Worm (Caenorhabditis elegans) whole organism, young adult: Measurements from ENCODE around the gene col-162.

Experiments used
- B0035.1 ChIP-seq: sonication (generic microtip); optimal IDR thresholded peaks from 2 replicates; lab custom pipeline; 2016; ENCODE audit warnings: missing genetic modification characterization, mild to moderate bottlenecking, missing compliant biosample characterization, missing genotype, missing genetic modification reagents
- B0336.3 ChIP-seq: fragments of 200-800 bp; sonication (Bioruptor generic); IDR thresholded peaks from 2 replicates; pipeline ENCODE4 v1.3.6; 2022; ENCODE audit warnings: missing genetic modification characterization, missing compliant biosample characterization
- F37B4.10 ChIP-seq: fragments of 200-800 bp; sonication (Bioruptor generic); IDR thresholded peaks from 2 replicates; pipeline ENCODE4 v1.3.6; 2022; ENCODE audit warnings: missing genetic modification characterization, missing compliant biosample characterization
- F39B2.1 ChIP-seq: fragments of 200-800 bp; sonication (Bioruptor generic); IDR thresholded peaks from 2 replicates; pipeline ENCODE4 v1.3.6; 2022; ENCODE audit warnings: missing genetic modification reagents, missing genetic modification characterization, missing compliant biosample characterization
- F52B5.7 ChIP-seq: sonication (generic microtip); optimal IDR thresholded peaks from 2 replicates; lab custom pipeline; 2016; ENCODE audit warnings: mild to moderate bottlenecking, missing genetic modification characterization, missing compliant biosample characterization
- F57A8.1 ChIP-seq: fragments of 200-800 bp; sonication (Bioruptor generic); optimal IDR thresholded peaks from 2 replicates; lab custom pipeline; 2018; ENCODE audit warnings: mild to moderate bottlenecking, missing genetic modification characterization, moderate library complexity, missing compliant biosample characterization
- F57C9.4 ChIP-seq: sonication (generic microtip); optimal IDR thresholded peaks from 2 replicates; lab custom pipeline; 2017; ENCODE audit warnings: mild to moderate bottlenecking, missing genetic modification characterization, missing compliant biosample characterization
- T07F8.4 ChIP-seq: sonication (generic microtip); optimal IDR thresholded peaks from 2 replicates; lab custom pipeline; 2016; ENCODE audit warnings: mild to moderate bottlenecking, missing genetic modification characterization, moderate library complexity, missing compliant biosample characterization
- Y56A3A.18 ChIP-seq: fragments of 200-800 bp; sonication (Bioruptor generic); IDR thresholded peaks from 2 replicates; pipeline ENCODE4 v1.3.6; 2022; ENCODE audit warnings: missing genetic modification reagents, missing genetic modification characterization, missing compliant biosample characterization
- ZK185.1 ChIP-seq: sonication (generic microtip); optimal IDR thresholded peaks from 2 replicates; lab custom pipeline; 2016; ENCODE audit warnings: mild to moderate bottlenecking, missing genetic modification characterization, missing compliant biosample characterization; ENCODE audit not compliant: poor library complexity, severe bottlenecking
- ama-1 ChIP-seq, 3 experiments: fragments of 150-350 bp in 1 of 3; sonication (generic microtip) in 2 of 3; optimal IDR thresholded peaks; 2 replicates each; lab custom pipeline; 2014 to 2018; ENCODE audit warnings: missing biosample characterization in 2 of 3, missing genetic modification characterization in 2 of 3, missing genetic modification reagents in 2 of 3
- attf-3 ChIP-seq: fragments of 200-800 bp; sonication (Bioruptor generic); conservative IDR thresholded peaks from 2 replicates; pipeline ENCODE4 v1.3.6; 2022; ENCODE audit warnings: missing genetic modification reagents, missing genetic modification characterization, missing compliant biosample characterization
- attf-5 ChIP-seq: fragments of 200-800 bp; sonication (Bioruptor generic); optimal IDR thresholded peaks from 2 replicates; lab custom pipeline; 2018; ENCODE audit warnings: mild to moderate bottlenecking, missing genetic modification characterization, missing compliant biosample characterization
- attf-6 ChIP-seq: fragments of 200-800 bp; sonication (Bioruptor generic); IDR thresholded peaks from 2 replicates; pipeline ENCODE4 v1.3.6; 2022; ENCODE audit warnings: missing genetic modification reagents, missing genetic modification characterization, missing compliant biosample characterization
- ccch-3 ChIP-seq: fragments of 200-800 bp; sonication (Bioruptor generic); optimal IDR thresholded peaks from 2 replicates; lab custom pipeline; 2018; ENCODE audit warnings: mild to moderate bottlenecking, missing genetic modification characterization, missing compliant biosample characterization
- dpff-1 ChIP-seq: sonication (generic microtip); optimal IDR thresholded peaks from 2 replicates; lab custom pipeline; 2017; ENCODE audit warnings: mild to moderate bottlenecking, missing genetic modification characterization, missing compliant biosample characterization
- egl-18 ChIP-seq: fragments of 200-800 bp; sonication (Bioruptor generic); IDR thresholded peaks from 2 replicates; pipeline ENCODE4 v1.3.6; 2022; ENCODE audit warnings: missing genetic modification reagents, missing genetic modification characterization, missing compliant biosample characterization
- gei-17 ChIP-seq: fragments of 200-800 bp; sonication (Bioruptor generic); optimal IDR thresholded peaks from 2 replicates; lab custom pipeline; 2018; ENCODE audit warnings: mild to moderate bottlenecking, missing genetic modification characterization, missing compliant biosample characterization
- hlh-26 ChIP-seq: fragments of 200-800 bp; sonication (Bioruptor generic); conservative IDR thresholded peaks from 2 replicates; pipeline ENCODE4 v1.3.6; 2022; ENCODE audit warnings: missing genetic modification reagents, missing genetic modification characterization, missing compliant biosample characterization
- hmg-1.2 ChIP-seq: fragments of 200-800 bp; sonication (Bioruptor generic); IDR thresholded peaks from 2 replicates; pipeline ENCODE4 v1.3.6; 2022; ENCODE audit warnings: missing genetic modification reagents, missing genetic modification characterization, missing compliant biosample characterization
- let-526 ChIP-seq: fragments of 200-800 bp; sonication (Bioruptor generic); IDR thresholded peaks from 2 replicates; pipeline ENCODE4 v1.3.6; 2022; ENCODE audit warnings: missing genetic modification reagents, missing genetic modification characterization, missing compliant biosample characterization
- let-607 ChIP-seq, 2 experiments: fragments of 200-800 bp in 1 of 2; sonication (Bioruptor generic) in 1 of 2; sonication (generic microtip) in 1 of 2; optimal IDR thresholded peaks; 2 replicates each; lab custom pipeline; 2016 to 2018; ENCODE audit warnings: mild to moderate bottlenecking in 2 of 2, missing compliant biosample characterization in 2 of 2, missing genetic modification characterization in 2 of 2, moderate library complexity in 2 of 2, missing genotype in 1 of 2
- lin-26 ChIP-seq: fragments of 200-800 bp; sonication (Bioruptor generic); IDR thresholded peaks from 2 replicates; pipeline ENCODE4 v1.3.6; 2022; ENCODE audit warnings: missing genetic modification reagents, missing genetic modification characterization, missing compliant biosample characterization
- lin-54 ChIP-seq: fragments of 200-800 bp; sonication (Bioruptor generic); optimal IDR thresholded peaks from 2 replicates; lab custom pipeline; 2018; ENCODE audit warnings: mild to moderate bottlenecking, missing genetic modification characterization, missing compliant biosample characterization
- lsl-1 ChIP-seq: fragments of 200-800 bp; sonication (Bioruptor generic); optimal IDR thresholded peaks from 2 replicates; lab custom pipeline; 2018; ENCODE audit warnings: mild to moderate bottlenecking, missing genetic modification characterization, moderate library complexity, missing compliant biosample characterization
- mcd-1 ChIP-seq: fragments of 200-800 bp; sonication (Bioruptor generic); IDR thresholded peaks from 2 replicates; pipeline ENCODE4 v1.3.6; 2022; ENCODE audit warnings: missing genetic modification reagents, missing genetic modification characterization, missing compliant biosample characterization
- mxl-1 ChIP-seq: sonication (generic microtip); optimal IDR thresholded peaks from 2 replicates; lab custom pipeline; 2016; ENCODE audit warnings: missing genetic modification characterization, missing compliant biosample characterization
- nfya-1 ChIP-seq: sonication (generic microtip); optimal IDR thresholded peaks from 2 replicates; lab custom pipeline; 2017; ENCODE audit warnings: antibody characterized with exemption, missing compliant biosample characterization, missing genetic modification characterization, borderline replicate concordance; ENCODE audit not compliant: insufficient read depth
- nfyb-1 ChIP-seq: fragments of 200-800 bp; sonication (Bioruptor generic); IDR thresholded peaks from 2 replicates; pipeline ENCODE4 v1.3.6; 2022; ENCODE audit warnings: missing genetic modification reagents, missing genetic modification characterization, missing compliant biosample characterization
- pbrm-1 ChIP-seq: fragments of 200-800 bp; sonication (Bioruptor generic); IDR thresholded peaks from 2 replicates; pipeline ENCODE4 v1.3.6; 2022; ENCODE audit warnings: missing genetic modification reagents, missing genetic modification characterization, missing compliant biosample characterization
- pha-4 ChIP-seq: fragments of 150-350 bp; sonication (generic microtip); optimal IDR thresholded peaks from 2 replicates; lab custom pipeline; 2014; ENCODE audit warnings: missing biosample characterization, missing genetic modification reagents, missing genetic modification characterization
- rcor-1 ChIP-seq: fragments of 200-800 bp; sonication (Bioruptor generic); IDR thresholded peaks from 2 replicates; pipeline ENCODE4 v1.3.6; 2022; ENCODE audit warnings: missing genetic modification reagents, missing genetic modification characterization, missing compliant biosample characterization
- rec-8 ChIP-seq, 2 experiments: sonication (generic microtip); optimal IDR thresholded peaks; 2 replicates each; lab custom pipeline; 2016; ENCODE audit warnings: mild to moderate bottlenecking in 2 of 2, missing genetic modification characterization in 2 of 2, missing genetic modification reagents in 2 of 2, missing genotype in 2 of 2, missing biosample characterization in 1 of 2, missing compliant biosample characterization in 1 of 2, moderate library complexity in 1 of 2
- rpc-1 ChIP-seq, 2 experiments: fragments of 150-350 bp in 1 of 2; sonication (generic microtip) in 1 of 2; optimal IDR thresholded peaks; 2 replicates each; lab custom pipeline; 2014 to 2018; ENCODE audit warnings: missing biosample characterization in 1 of 2, missing genetic modification characterization in 1 of 2, missing genetic modification reagents in 1 of 2, missing genotype in 1 of 2
- sdz-38 ChIP-seq: sonication (generic microtip); optimal IDR thresholded peaks from 2 replicates; lab custom pipeline; 2016; ENCODE audit warnings: missing genotype, missing genetic modification characterization, missing compliant biosample characterization
- snpc-1.1 ChIP-seq: sonication (generic microtip); optimal IDR thresholded peaks from 2 replicates; lab custom pipeline; 2017; ENCODE audit warnings: missing genetic modification characterization, mild to moderate bottlenecking, missing compliant biosample characterization, antibody characterized with exemption, moderate library complexity, missing genotype, missing genetic modification reagents; ENCODE audit not compliant: insufficient read depth
- snpc-4 ChIP-seq, 5 experiments: fragments of 150-350 bp in 1 of 5; sonication (generic microtip) in 4 of 5; optimal IDR thresholded peaks; 2 replicates each; lab custom pipeline; 2014 to 2018; ENCODE audit warnings: missing genetic modification characterization in 5 of 5, missing biosample characterization in 3 of 5, antibody characterized with exemption in 2 of 5, mild to moderate bottlenecking in 2 of 5, missing compliant biosample characterization in 2 of 5, missing genotype in 2 of 5, moderate library complexity in 2 of 5, missing genetic modification reagents in 1 of 5
- somi-1 ChIP-seq: fragments of 200-800 bp; sonication (Bioruptor generic); optimal IDR thresholded peaks from 2 replicates; lab custom pipeline; 2018; ENCODE audit warnings: mild to moderate bottlenecking, missing genetic modification characterization, missing compliant biosample characterization
- ztf-25 ChIP-seq: fragments of 200-800 bp; sonication (Bioruptor generic); IDR thresholded peaks from 2 replicates; pipeline ENCODE4 v1.3.6; 2022; ENCODE audit warnings: missing genetic modification reagents, missing genetic modification characterization, missing compliant biosample characterization
- ztf-6 ChIP-seq: fragments of 200-800 bp; sonication (Bioruptor generic); IDR thresholded peaks from 2 replicates; pipeline ENCODE4 v1.3.6; 2022; ENCODE audit warnings: missing genetic modification reagents, missing genetic modification characterization, missing compliant biosample characterization

col-162 gene

DNA sequence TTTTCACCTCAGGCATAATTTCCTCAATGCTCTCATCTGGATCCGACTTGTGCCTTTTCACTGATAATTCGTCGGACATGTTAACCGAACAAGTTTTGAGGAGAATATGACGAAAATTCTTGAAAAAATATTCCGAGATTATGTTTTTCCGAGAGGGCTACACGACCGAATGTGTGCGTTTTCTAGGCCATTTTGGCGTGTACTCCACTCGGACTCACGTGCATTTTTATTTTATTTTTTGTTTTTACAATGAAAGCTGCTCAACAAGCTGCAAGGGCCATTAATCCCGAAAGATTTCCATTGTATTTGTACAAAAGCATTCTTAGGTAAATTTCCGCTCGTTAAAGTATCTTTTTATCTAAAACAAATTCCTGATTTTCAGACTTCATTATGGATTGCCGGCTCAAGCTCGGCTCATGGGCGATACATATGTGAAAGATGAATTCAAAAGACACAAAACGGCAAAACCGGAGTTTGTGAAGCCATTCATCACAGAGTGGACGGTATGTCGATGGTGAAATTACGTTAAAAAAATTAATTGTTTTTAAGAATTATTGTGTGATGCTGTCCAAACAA, 26.5 kb downstream of the col-162 start, which contains the start of the genes F25H9.6 and F25H9.7 (continued):
- TF ChIP-seq B0035.1 (tag; lab: Kevin White, UChicago), result peak; percentile 42
- TF ChIP-seq snpc-1.1 (tag; lab: Kevin White, UChicago), result no peak
- 0 out of 2 replicates have a peak, but pooled peaks have one; percentile 45 for TF ChIP-seq F39B2.1
- TF ChIP-seq nfyb-1 (GFP tag; lab: Robert Waterston, UW), result peak; percentile 81
- peak; percentile 82 for TF ChIP-seq mcd-1 (GFP tag; lab: Robert Waterston, UW)
- 0 out of 2 replicates have a peak, but pooled peaks have one; percentile 29 for TF ChIP-seq hmg-1.2
- TF ChIP-seq pha-4 (tag; lab: Kevin White, UChicago), result no peak
- no peak for TF ChIP-seq gei-17 (GFP tag; lab: Kevin White, UChicago)
- TF ChIP-seq sdz-38, result no peak
- TF ChIP-seq ama-1 (optimal IDR thresholded peaks at IDR 0.05; lab: Kevin White, UChicago), result no peak
- peak in 1 of 2 experiments; percentile 63 for TF ChIP-seq ama-1 (GFP tag; optimal IDR thresholded peaks at IDR 0.05; lab: Kevin White, UChicago)
- no peak for TF ChIP-seq rpc-1 (optimal IDR thresholded peaks at IDR 0.05; lab: Kevin White, UChicago)
- TF ChIP-seq rpc-1 (tag; optimal IDR thresholded peaks at IDR 0.05; lab: Kevin White, UChicago), result no peak
- TF ChIP-seq nfya-1, result no peak
- peak; percentile 65 for TF ChIP-seq lin-54 (GFP tag; lab: Kevin White, UChicago)
- TF ChIP-seq Y56A3A.18 (GFP tag; lab: Robert Waterston, UW), result 0 out of 2 replicates have a peak, but pooled peaks have one; percentile 57
- TF ChIP-seq mxl-1 (tag; lab: Kevin White, UChicago), result no peak
- peak; percentile 53 for TF ChIP-seq somi-1 (GFP tag; lab: Kevin White, UChicago)
- TF ChIP-seq F52B5.7 (tag; lab: Kevin White, UChicago), result no peak
- TF ChIP-seq attf-3 (GFP tag; lab: Robert Waterston, UW), result peak; percentile 78
- 0 out of 2 replicates have a peak, but pooled peaks have one; percentile 7 for TF ChIP-seq egl-18 (GFP tag; lab: Robert Waterston, UW)
- TF ChIP-seq F37B4.10 (GFP tag; lab: Robert Waterston, UW), result no peak
- TF ChIP-seq rcor-1 (GFP tag; lab: Robert Waterston, UW), result peak; percentile 73
- TF ChIP-seq ztf-6, result no peak
- no peak for TF ChIP-seq dpff-1 (tag; lab: Kevin White, UChicago)
- no peak for TF ChIP-seq attf-5 (GFP tag; lab: Kevin White, UChicago)
- TF ChIP-seq lsl-1 (GFP tag; lab: Kevin White, UChicago), result peak; percentile 52
- TF ChIP-seq F57A8.1 (GFP tag; lab: Kevin White, UChicago), result no peak
- peak; percentile 99 for TF ChIP-seq ccch-3
- peak; percentile 70; the same call in 1 of the 2 replicates for TF ChIP-seq pbrm-1 (GFP tag; lab: Robert Waterston, UW)
- peak; percentile 57; the same call in 1 of the 2 replicates for TF ChIP-seq B0336.3 (GFP tag; lab: Robert Waterston, UW)
- no peak for TF ChIP-seq snpc-4 (GFP tag; optimal IDR thresholded peaks at IDR 0.05; lab: Kevin White, UChicago)
- peak in 1 of 4 experiments; percentile 54 for TF ChIP-seq snpc-4 (tag; optimal IDR thresholded peaks at IDR 0.05; lab: Kevin White, UChicago)
- peak; percentile 95 for TF ChIP-seq ZK185.1 (tag; lab: Kevin White, UChicago)
- TF ChIP-seq rec-8 (tag; optimal IDR thresholded peaks at IDR 0.05; lab: Kevin White, UChicago), result peak; percentile 31 to 92
- TF ChIP-seq hlh-26 (GFP tag; lab: Robert Waterston, UW), result no peak
- no peak for TF ChIP-seq lin-26 (GFP tag; lab: Robert Waterston, UW)
- peak; percentile 77 for TF ChIP-seq let-526 (GFP tag; lab: Robert Waterston, UW)
- peak; percentile 66 for TF ChIP-seq attf-6 (GFP tag; lab: Robert Waterston, UW)
- no peak for TF ChIP-seq T07F8.4 (tag; lab: Kevin White, UChicago)
- peak in 1 of 2 experiments; percentile 71 for TF ChIP-seq let-607 (tag; optimal IDR thresholded peaks at IDR 0.05; lab: Kevin White, UChicago)
- TF ChIP-seq F57C9.4 (tag; lab: Kevin White, UChicago), result peak; percentile 24
- no peak for TF ChIP-seq ztf-25 (GFP tag; lab: Robert Waterston, UW)
